Worm (Caenorhabditis elegans) whole organism, young adult: Measurements from ENCODE around the gene snai-1.

ENCODE experiments used
- B0035.1 ChIP-seq: sonication (generic microtip); optimal IDR thresholded peaks from 2 replicates; lab custom pipeline; 2016; ENCODE audit warnings: missing genetic modification characterization, mild to moderate bottlenecking, missing compliant biosample characterization, missing genotype, missing genetic modification reagents
- C17E4.6 ChIP-seq: fragments of 200-800 bp; sonication (Bioruptor generic); IDR thresholded peaks from 2 replicates; pipeline ENCODE4 v1.3.6; 2022; ENCODE audit warnings: missing genetic modification reagents, missing genetic modification characterization, missing compliant biosample characterization
- D2030.7 ChIP-seq: fragments of 200-800 bp; sonication (Bioruptor generic); IDR thresholded peaks from 2 replicates; pipeline ENCODE4 v1.3.6; 2022; ENCODE audit warnings: missing genetic modification reagents, missing genetic modification characterization, missing compliant biosample characterization
- F33H1.4 ChIP-seq: fragments of 200-800 bp; sonication (Bioruptor generic); IDR thresholded peaks from 2 replicates; pipeline ENCODE4 v1.3.6; 2022; ENCODE audit warnings: missing genetic modification reagents, missing genetic modification characterization, missing compliant biosample characterization
- F57A8.1 ChIP-seq: fragments of 200-800 bp; sonication (Bioruptor generic); optimal IDR thresholded peaks from 2 replicates; lab custom pipeline; 2018; ENCODE audit warnings: mild to moderate bottlenecking, missing genetic modification characterization, moderate library complexity, missing compliant biosample characterization
- T07F8.4 ChIP-seq: sonication (generic microtip); optimal IDR thresholded peaks from 2 replicates; lab custom pipeline; 2016; ENCODE audit warnings: mild to moderate bottlenecking, missing genetic modification characterization, moderate library complexity, missing compliant biosample characterization
- Y53G8AR.9 ChIP-seq: fragments of 200-800 bp; sonication (Bioruptor generic); conservative IDR thresholded peaks from 2 replicates; pipeline ENCODE4 v1.3.6; 2022; ENCODE audit warnings: missing genetic modification reagents, missing genetic modification characterization, missing compliant biosample characterization
- aptf-2 ChIP-seq: fragments of 200-800 bp; sonication (Bioruptor generic); conservative IDR thresholded peaks from 2 replicates; pipeline ENCODE4 v1.3.6; 2022; ENCODE audit warnings: missing genetic modification reagents, missing genetic modification characterization, missing compliant biosample characterization
- atf-7 ChIP-seq: sonication (generic microtip); optimal IDR thresholded peaks from 2 replicates; lab custom pipeline; 2017; ENCODE audit warnings: mild to moderate bottlenecking, missing genetic modification characterization, missing compliant biosample characterization
- athp-1 ChIP-seq: sonication (generic microtip); optimal IDR thresholded peaks from 2 replicates; lab custom pipeline; 2017; ENCODE audit warnings: mild to moderate bottlenecking, missing genetic modification characterization, missing compliant biosample characterization
- attf-6 ChIP-seq: fragments of 200-800 bp; sonication (Bioruptor generic); IDR thresholded peaks from 2 replicates; pipeline ENCODE4 v1.3.6; 2022; ENCODE audit warnings: missing genetic modification reagents, missing genetic modification characterization, missing compliant biosample characterization
- bed-1 ChIP-seq: fragments of 200-800 bp; sonication (Bioruptor generic); IDR thresholded peaks from 2 replicates; pipeline ENCODE4 v1.3.6; 2022; ENCODE audit warnings: missing genetic modification reagents, missing genetic modification characterization, missing compliant biosample characterization
- ceh-40 ChIP-seq: fragments of 200-800 bp; sonication (Bioruptor generic); IDR thresholded peaks from 2 replicates; pipeline ENCODE4 v1.3.6; 2022; ENCODE audit warnings: missing genetic modification characterization, missing compliant biosample characterization
- die-1 ChIP-seq: sonication (generic microtip); optimal IDR thresholded peaks from 2 replicates; lab custom pipeline; 2016; ENCODE audit warnings: missing genotype, mild to moderate bottlenecking, missing genetic modification characterization, missing compliant biosample characterization
- dox-1 ChIP-seq: fragments of 200-800 bp; sonication (Bioruptor generic); IDR thresholded peaks from 2 replicates; pipeline ENCODE4 v1.3.6; 2022; ENCODE audit warnings: missing genetic modification reagents, missing genetic modification characterization, missing compliant biosample characterization
- egrh-3 ChIP-seq: fragments of 200-800 bp; sonication (Bioruptor generic); IDR thresholded peaks from 2 replicates; pipeline ENCODE4 v1.3.6; 2022; ENCODE audit warnings: missing genetic modification reagents, missing genetic modification characterization, missing compliant biosample characterization
- gei-17 ChIP-seq: fragments of 200-800 bp; sonication (Bioruptor generic); optimal IDR thresholded peaks from 2 replicates; lab custom pipeline; 2018; ENCODE audit warnings: mild to moderate bottlenecking, missing genetic modification characterization, missing compliant biosample characterization
- him-1 ChIP-seq: sonication (generic microtip); optimal IDR thresholded peaks from 2 replicates; lab custom pipeline; 2016; ENCODE audit warnings: missing genotype, missing genetic modification reagents, missing genetic modification characterization, missing compliant biosample characterization
- hmg-1.2 ChIP-seq: fragments of 200-800 bp; sonication (Bioruptor generic); IDR thresholded peaks from 2 replicates; pipeline ENCODE4 v1.3.6; 2022; ENCODE audit warnings: missing genetic modification reagents, missing genetic modification characterization, missing compliant biosample characterization
- let-607 ChIP-seq, 2 experiments: fragments of 200-800 bp in 1 of 2; sonication (Bioruptor generic) in 1 of 2; sonication (generic microtip) in 1 of 2; optimal IDR thresholded peaks; 2 replicates each; lab custom pipeline; 2016 to 2018; ENCODE audit warnings: mild to moderate bottlenecking in 2 of 2, missing compliant biosample characterization in 2 of 2, missing genetic modification characterization in 2 of 2, moderate library complexity in 2 of 2, missing genotype in 1 of 2
- lin-35 ChIP-seq, 3 experiments: fragments of 150-350 bp in 2 of 3; sonication (generic microtip) in 1 of 3; optimal IDR thresholded peaks; 2 replicates each; lab custom pipeline; 2014 to 2018; ENCODE audit warnings: missing biosample characterization in 3 of 3, missing genetic modification characterization in 3 of 3, missing genetic modification reagents in 3 of 3
- lin-54 ChIP-seq: fragments of 200-800 bp; sonication (Bioruptor generic); optimal IDR thresholded peaks from 2 replicates; lab custom pipeline; 2018; ENCODE audit warnings: mild to moderate bottlenecking, missing genetic modification characterization, missing compliant biosample characterization
- lsy-27 ChIP-seq: sonication (generic microtip); optimal IDR thresholded peaks from 2 replicates; lab custom pipeline; 2017; ENCODE audit warnings: missing genetic modification characterization, mild to moderate bottlenecking, missing compliant biosample characterization, antibody characterized with exemption, missing genotype, borderline replicate concordance; ENCODE audit not compliant: insufficient read depth
- madf-6 ChIP-seq: fragments of 200-800 bp; sonication (Bioruptor generic); IDR thresholded peaks from 2 replicates; pipeline ENCODE4 v1.3.6; 2022; ENCODE audit warnings: missing genetic modification reagents, missing genetic modification characterization, missing compliant biosample characterization
- madf-8 ChIP-seq: fragments of 200-800 bp; sonication (Bioruptor generic); conservative IDR thresholded peaks from 2 replicates; pipeline ENCODE4 v1.3.6; 2022; ENCODE audit warnings: missing genetic modification reagents, missing genetic modification characterization, missing compliant biosample characterization
- mel-28 ChIP-seq: sonication (generic microtip); optimal IDR thresholded peaks from 2 replicates; lab custom pipeline; 2016; ENCODE audit warnings: borderline replicate concordance, mild to moderate bottlenecking, missing genetic modification characterization, missing compliant biosample characterization
- nfyb-1 ChIP-seq: fragments of 200-800 bp; sonication (Bioruptor generic); IDR thresholded peaks from 2 replicates; pipeline ENCODE4 v1.3.6; 2022; ENCODE audit warnings: missing genetic modification reagents, missing genetic modification characterization, missing compliant biosample characterization
- nhr-120 ChIP-seq: fragments of 200-800 bp; sonication (Bioruptor generic); IDR thresholded peaks from 2 replicates; pipeline ENCODE4 v1.3.6; 2022; ENCODE audit warnings: missing genetic modification characterization, missing compliant biosample characterization
- nhr-27 ChIP-seq: fragments of 200-800 bp; sonication (Bioruptor generic); optimal IDR thresholded peaks from 2 replicates; lab custom pipeline; 2018; ENCODE audit warnings: mild to moderate bottlenecking, missing genetic modification characterization, moderate library complexity, missing compliant biosample characterization
- nhr-80 ChIP-seq: sonication (generic microtip); optimal IDR thresholded peaks from 2 replicates; lab custom pipeline; 2016; ENCODE audit warnings: missing genetic modification characterization, missing compliant biosample characterization
- pbrm-1 ChIP-seq: fragments of 200-800 bp; sonication (Bioruptor generic); IDR thresholded peaks from 2 replicates; pipeline ENCODE4 v1.3.6; 2022; ENCODE audit warnings: missing genetic modification reagents, missing genetic modification characterization, missing compliant biosample characterization
- snpc-1.1 ChIP-seq: sonication (generic microtip); optimal IDR thresholded peaks from 2 replicates; lab custom pipeline; 2017; ENCODE audit warnings: missing genetic modification characterization, mild to moderate bottlenecking, missing compliant biosample characterization, antibody characterized with exemption, moderate library complexity, missing genotype, missing genetic modification reagents; ENCODE audit not compliant: insufficient read depth
- snpc-4 ChIP-seq, 5 experiments: fragments of 150-350 bp in 1 of 5; sonication (generic microtip) in 4 of 5; optimal IDR thresholded peaks; 2 replicates each; lab custom pipeline; 2014 to 2018; ENCODE audit warnings: missing genetic modification characterization in 5 of 5, missing biosample characterization in 3 of 5, antibody characterized with exemption in 2 of 5, mild to moderate bottlenecking in 2 of 5, missing compliant biosample characterization in 2 of 5, missing genotype in 2 of 5, moderate library complexity in 2 of 5, missing genetic modification reagents in 1 of 5
- somi-1 ChIP-seq: fragments of 200-800 bp; sonication (Bioruptor generic); optimal IDR thresholded peaks from 2 replicates; lab custom pipeline; 2018; ENCODE audit warnings: mild to moderate bottlenecking, missing genetic modification characterization, missing compliant biosample characterization
- sptf-2 ChIP-seq: fragments of 200-800 bp; sonication (Bioruptor generic); optimal IDR thresholded peaks from 2 replicates; lab custom pipeline; 2018; ENCODE audit warnings: mild to moderate bottlenecking, missing genetic modification characterization, missing compliant biosample characterization
- tbp1 ChIP-seq: fragments of 200-800 bp; sonication (Bioruptor generic); optimal IDR thresholded peaks from 2 replicates; lab custom pipeline; 2018; ENCODE audit warnings: mild to moderate bottlenecking, missing genetic modification characterization, missing compliant biosample characterization
- unc-62 ChIP-seq: fragments of 150-350 bp; optimal IDR thresholded peaks from 2 replicates; lab custom pipeline; 2014; ENCODE audit warnings: missing biosample characterization, missing genetic modification reagents, missing genetic modification characterization
- zim-3 ChIP-seq: sonication (generic microtip); optimal IDR thresholded peaks from 2 replicates; lab custom pipeline; 2017; ENCODE audit warnings: mild to moderate bottlenecking, missing genetic modification characterization, moderate library complexity, missing compliant biosample characterization
- ztf-3 ChIP-seq: fragments of 200-800 bp; sonication (Bioruptor generic); optimal IDR thresholded peaks from 2 replicates; lab custom pipeline; 2018; ENCODE audit warnings: mild to moderate bottlenecking, missing genetic modification characterization, missing compliant biosample characterization
- ztf-6 ChIP-seq: fragments of 200-800 bp; sonication (Bioruptor generic); IDR thresholded peaks from 2 replicates; pipeline ENCODE4 v1.3.6; 2022; ENCODE audit warnings: missing genetic modification reagents, missing genetic modification characterization, missing compliant biosample characterization

snai-1 gene

DNA sequence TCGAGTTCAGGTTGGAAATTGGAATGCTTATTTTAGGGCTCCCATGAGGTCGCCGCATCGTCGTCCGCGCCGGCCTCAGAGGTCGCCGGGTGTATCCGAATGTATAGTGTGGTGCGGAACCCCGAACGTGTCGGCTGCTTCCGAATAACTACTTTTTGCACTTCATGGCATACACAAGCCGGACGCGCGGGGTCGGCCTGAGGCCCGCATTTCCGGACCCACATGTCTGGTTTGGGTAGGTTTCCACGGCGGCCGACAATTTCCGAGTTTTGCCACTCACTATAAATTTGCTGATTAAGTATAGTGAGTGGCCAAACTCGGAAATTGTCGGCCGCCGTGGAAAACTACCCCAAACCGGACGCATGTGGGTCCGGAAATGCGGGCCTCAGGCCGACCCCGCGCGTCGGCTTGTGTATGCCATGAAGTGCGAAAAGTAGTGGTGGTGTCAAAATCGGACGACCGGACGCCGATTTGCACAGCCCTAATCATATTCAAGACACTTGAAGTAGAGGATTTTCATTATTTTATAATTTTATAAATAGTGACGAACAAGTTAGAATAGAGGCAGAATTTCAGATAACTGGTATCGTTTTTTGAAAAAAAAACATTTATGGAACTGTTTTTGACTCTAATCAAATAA, 24.8 kb upstream of the snai-1 start:
- 0 out of 2 replicates have a peak, but pooled peaks have one; percentile 21 for TF ChIP-seq hmg-1.2
- TF ChIP-seq sptf-2 (GFP tag; lab: Kevin White, UChicago) = no peak
- TF ChIP-seq Y53G8AR.9 (GFP tag; lab: Robert Waterston, UW) = no peak
- TF ChIP-seq snpc-4 (GFP tag; optimal IDR thresholded peaks at IDR 0.05; lab: Kevin White, UChicago) = no peak
- TF ChIP-seq snpc-4 (tag; optimal IDR thresholded peaks at IDR 0.05; lab: Kevin White, UChicago) = peak in 2 of 4 experiments; percentile 91 to 94
- TF ChIP-seq gei-17 = no peak
- TF ChIP-seq snpc-1.1 (tag; lab: Kevin White, UChicago) = peak; percentile 70

DNA sequence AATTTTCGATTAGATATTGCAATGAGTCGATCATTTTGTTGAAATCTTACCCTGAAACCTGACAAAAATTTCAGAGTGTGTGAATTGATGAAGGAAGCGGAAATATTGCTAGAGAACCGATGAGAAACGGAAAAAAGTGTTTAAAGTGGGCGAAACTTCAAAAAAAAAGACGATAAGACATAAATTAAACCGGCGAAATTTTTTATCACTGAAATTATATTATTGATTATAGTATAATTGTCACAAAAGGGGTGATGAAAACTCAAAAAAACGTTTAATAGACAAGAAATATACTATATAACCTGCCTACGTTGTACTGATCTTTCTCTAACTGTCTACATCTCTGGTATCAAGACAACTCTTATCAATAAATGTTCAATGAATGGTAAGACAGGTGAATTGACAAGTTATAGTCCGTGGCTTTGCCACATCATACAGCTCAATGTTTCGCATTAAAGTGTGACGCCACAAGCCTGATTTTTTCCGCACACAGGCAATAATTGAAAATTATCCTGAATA, 23.7 kb upstream of the snai-1 start, which contains the start of gene pxmp-4:
pxmp-4 (minus strand) TSS at position 51 of the 519 bp plus-strand sequence.
- TF ChIP-seq F57A8.1 (GFP tag; lab: Kevin White, UChicago) (no peak), nhr-80 (tag; lab: Kevin White, UChicago) (peak; percentile 72), unc-62 (GFP tag; lab: Kevin White, UChicago) (no peak), dox-1 (GFP tag; lab: Robert Waterston, UW) (no peak), nhr-27 (tag; lab: Kevin White, UChicago) (no peak), madf-8 (GFP tag; lab: Robert Waterston, UW) (no peak), F33H1.4 (GFP tag; lab: Robert Waterston, UW) (no peak), egrh-3 (no peak), nfyb-1 (GFP tag; lab: Robert Waterston, UW) (no peak), ztf-6 (GFP tag; lab: Robert Waterston, UW) (no peak), let-607 (tag; optimal IDR thresholded peaks at IDR 0.05; lab: Kevin White, UChicago) (peak; percentile 66 to 75)

DNA sequence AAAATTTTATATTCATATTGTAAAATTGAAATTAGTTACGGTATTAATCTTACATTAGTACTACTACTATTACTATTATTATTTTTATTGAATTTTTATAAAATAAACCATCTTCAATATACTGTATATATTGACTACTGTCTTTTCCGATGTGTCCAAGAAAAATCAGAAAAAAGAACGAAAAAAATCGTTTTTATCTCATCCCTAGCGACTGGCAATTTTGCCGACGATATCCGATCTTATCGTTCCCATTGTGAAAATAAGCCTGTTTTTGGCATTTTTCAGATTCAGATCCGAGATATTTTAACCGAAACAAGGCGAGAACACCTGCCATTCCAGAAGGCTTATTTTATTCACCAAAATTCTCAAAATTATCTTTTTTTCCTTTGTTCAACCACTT, 17.0 kb upstream of the snai-1 start, which contains the start of gene F18F11.4:
F18F11.4 (plus strand) TSS at position 301 of the 400 bp plus-strand sequence.
- TF ChIP-seq zim-3 (tag; lab: Kevin White, UChicago) (no peak), him-1 (tag; lab: Kevin White, UChicago) (no peak), B0035.1 (tag; lab: Kevin White, UChicago) (no peak), aptf-2 (GFP tag; lab: Robert Waterston, UW) (no peak), bed-1 (GFP tag; lab: Robert Waterston, UW) (no peak), lsy-27 (tag; lab: Kevin White, UChicago) (no peak), lin-54 (GFP tag; lab: Kevin White, UChicago) (no peak), athp-1 (tag; lab: Kevin White, UChicago) (no peak), attf-6 (GFP tag; lab: Robert Waterston, UW) (no peak), somi-1 (GFP tag; lab: Kevin White, UChicago) (no peak)

DNA sequence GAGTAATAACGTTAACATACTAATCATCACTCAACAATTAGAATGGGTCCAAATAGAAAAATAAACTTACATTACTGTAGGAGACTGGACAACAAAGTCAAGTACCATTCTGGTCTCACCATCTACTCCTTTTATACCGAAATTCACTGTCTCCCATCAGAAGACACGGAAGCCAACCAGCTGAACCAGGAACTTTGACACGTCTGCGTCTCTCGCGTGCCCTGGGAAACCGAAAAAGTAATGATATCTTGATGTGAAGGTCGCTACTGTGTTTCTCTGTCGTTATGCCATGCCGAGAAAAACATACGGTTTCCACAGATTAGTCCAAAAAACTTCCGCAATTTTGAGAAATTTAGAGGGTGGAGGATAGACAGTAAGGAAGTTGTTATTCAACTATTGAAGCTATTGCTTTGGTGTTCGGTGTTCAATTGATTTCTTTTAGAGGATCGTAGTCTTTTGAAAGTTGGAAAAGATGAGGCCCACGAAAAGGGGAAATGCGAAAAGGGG, 13.1 kb upstream of the snai-1 start, which contains the start of gene col-101:
col-101 (minus strand) TSS at position 457 of the 507 bp plus-strand sequence.
- TF ChIP-seq nhr-27 (tag; lab: Kevin White, UChicago) = no peak
- no peak for TF ChIP-seq lin-35 (GFP tag; optimal IDR thresholded peaks at IDR 0.05; lab: Kevin White, UChicago)
- no peak for TF ChIP-seq ztf-3 (GFP tag; lab: Kevin White, UChicago)
- no peak for TF ChIP-seq nhr-120 (GFP tag; lab: Robert Waterston, UW)
- TF ChIP-seq C17E4.6 (GFP tag; lab: Robert Waterston, UW) = no peak
- no peak for TF ChIP-seq die-1
- no peak for TF ChIP-seq mel-28 (tag; lab: Kevin White, UChicago)
- TF ChIP-seq dox-1 (GFP tag; lab: Robert Waterston, UW) = no peak
- no peak for TF ChIP-seq T07F8.4 (tag; lab: Kevin White, UChicago)
- no peak for TF ChIP-seq madf-6 (GFP tag; lab: Robert Waterston, UW)
- TF ChIP-seq gei-17 = no peak
- no peak for TF ChIP-seq D2030.7 (GFP tag; lab: Robert Waterston, UW)
- no peak for TF ChIP-seq tbp1 (GFP tag; lab: Kevin White, UChicago)
- TF ChIP-seq nhr-80 (tag; lab: Kevin White, UChicago) = no peak
- TF ChIP-seq ceh-40 = no peak
- TF ChIP-seq atf-7 (tag; lab: Kevin White, UChicago) = no peak
- no peak for TF ChIP-seq ztf-6 (GFP tag; lab: Robert Waterston, UW)
- no peak for TF ChIP-seq Y53G8AR.9 (GFP tag; lab: Robert Waterston, UW)
- no peak for TF ChIP-seq pbrm-1
